Fruit fly (Drosophila melanogaster) whole organism, embryonic: ENCODE measurements around the gene CG31219.

Experiments used
- CG10267 ChIP-seq: fragments of 200-800 bp; sonication (Bioruptor generic); optimal IDR thresholded peaks from 2 replicates; lab custom pipeline; 2018; ENCODE audit warnings: missing biosample characterization, mild to moderate bottlenecking, missing genetic modification characterization, moderate library complexity
- CG10979 ChIP-seq: fragments of 200-800 bp; sonication (Bioruptor generic); optimal IDR thresholded peaks from 2 replicates; lab custom pipeline; 2018; ENCODE audit warnings: missing biosample characterization, mild to moderate bottlenecking, missing genetic modification characterization, moderate library complexity
- CG11504 ChIP-seq: fragments of 200-800 bp; sonication (Bioruptor generic); optimal IDR thresholded peaks from 3 replicates; lab custom pipeline; 2019; ENCODE audit warnings: missing biosample characterization, mild to moderate bottlenecking, missing genetic modification characterization, moderate library complexity
- CG12071 ChIP-seq: fragments of 200-800 bp; sonication (Bioruptor generic); optimal IDR thresholded peaks from 3 replicates; lab custom pipeline; 2018; ENCODE audit warnings: missing biosample characterization, mild to moderate bottlenecking, missing genetic modification characterization
- CG12391 ChIP-seq: fragments of 200-800 bp; sonication (Bioruptor generic); optimal IDR thresholded peaks from 3 replicates; lab custom pipeline; 2018; ENCODE audit warnings: missing biosample characterization, mild to moderate bottlenecking, missing genetic modification characterization, moderate library complexity
- CG13296 ChIP-seq: fragments of 200-800 bp; sonication (Bioruptor generic); optimal IDR thresholded peaks from 3 replicates; lab custom pipeline; 2018; ENCODE audit warnings: missing biosample characterization, mild to moderate bottlenecking, missing genetic modification characterization
- CG14667 ChIP-seq: fragments of 200-800 bp; sonication (Bioruptor generic); IDR thresholded peaks from 2 replicates; pipeline ENCODE4 v1.3.6; 2022; ENCODE audit warnings: missing biosample characterization, missing genetic modification characterization
- CG15269 ChIP-seq: fragments of 200-800 bp; sonication (Bioruptor generic); optimal IDR thresholded peaks from 2 replicates; lab custom pipeline; 2018; ENCODE audit warnings: missing biosample characterization, mild to moderate bottlenecking, missing genetic modification characterization, moderate library complexity
- CG1602 ChIP-seq: fragments of 200-800 bp; sonication (Bioruptor generic); optimal IDR thresholded peaks from 3 replicates; lab custom pipeline; 2016; ENCODE audit warnings: missing biosample characterization, missing genetic modification characterization
- CG17359 ChIP-seq: fragments of 200-800 bp; sonication (Bioruptor generic); optimal IDR thresholded peaks from 3 replicates; lab custom pipeline; 2018; ENCODE audit warnings: missing biosample characterization, mild to moderate bottlenecking, missing genetic modification characterization, moderate library complexity
- CG18011 ChIP-seq: fragments of 200-800 bp; sonication (Bioruptor generic); optimal IDR thresholded peaks from 2 replicates; lab custom pipeline; 2017; ENCODE audit warnings: missing biosample characterization, missing genetic modification characterization, mild to moderate bottlenecking, moderate library complexity, missing genotype
- CG18764 ChIP-seq: fragments of 200-800 bp; sonication (Bioruptor generic); optimal IDR thresholded peaks from 3 replicates; lab custom pipeline; 2016; ENCODE audit warnings: missing biosample characterization, missing genetic modification characterization
- CG3726 ChIP-seq: fragments of 200-800 bp; sonication (Bioruptor generic); IDR thresholded peaks from 3 replicates; pipeline ENCODE4, ENCODE4 v1.3.6; 2022; ENCODE audit warnings: missing biosample characterization, missing genetic modification characterization
- CG6765 ChIP-seq: fragments of 200-800 bp; sonication (Bioruptor generic); optimal IDR thresholded peaks from 3 replicates; lab custom pipeline; 2017; ENCODE audit warnings: missing biosample characterization, mild to moderate bottlenecking, missing genetic modification characterization
- CG7928 ChIP-seq: fragments of 200-800 bp; sonication (Bioruptor generic); optimal IDR thresholded peaks from 2 replicates; lab custom pipeline; 2017; ENCODE audit warnings: missing biosample characterization, mild to moderate bottlenecking, missing genetic modification characterization
- CG8478 ChIP-seq: fragments of >200 bp; optimal IDR thresholded peaks from 2 replicates; lab custom pipeline; 2018
- CHES-1-like ChIP-seq: fragments of 200-800 bp; sonication (Bioruptor generic); optimal IDR thresholded peaks from 2 replicates; lab custom pipeline; 2016; ENCODE audit warnings: missing biosample characterization, missing genetic modification characterization
- Dbx ChIP-seq: fragments of 200-800 bp; sonication (Bioruptor generic); IDR thresholded peaks from 3 replicates; pipeline ENCODE4 v1.3.6; 2022; ENCODE audit warnings: missing biosample characterization, missing genetic modification characterization
- E2f2 ChIP-seq: fragments of 200-800 bp; sonication (Bioruptor generic); IDR thresholded peaks from 2 replicates; pipeline ENCODE4 v1.3.6; 2022; ENCODE audit warnings: missing biosample characterization, missing genetic modification characterization
- Fer1 ChIP-seq: fragments of 200-800 bp; sonication (Bioruptor generic); optimal IDR thresholded peaks from 2 replicates; lab custom pipeline; 2017; ENCODE audit warnings: missing biosample characterization, mild to moderate bottlenecking, missing genetic modification characterization
- H2.0 ChIP-seq: fragments of 200-800 bp; sonication (Bioruptor generic); IDR thresholded peaks from 2 replicates; pipeline ENCODE4 v1.3.6; 2022; ENCODE audit warnings: missing biosample characterization, missing genetic modification characterization
- HLHmδ ChIP-seq: fragments of 200-800 bp; sonication (Bioruptor generic); optimal IDR thresholded peaks from 2 replicates; lab custom pipeline; 2018; ENCODE audit warnings: missing biosample characterization, mild to moderate bottlenecking, missing genetic modification characterization, moderate library complexity
- Hr3 ChIP-seq: fragments of 200-800 bp; sonication (Bioruptor generic); optimal IDR thresholded peaks from 3 replicates; lab custom pipeline; 2016; ENCODE audit warnings: missing biosample characterization, missing genetic modification characterization
- Hr51 ChIP-seq, 2 experiments: fragments of 200-800 bp; sonication (Bioruptor generic); optimal IDR thresholded peaks; 2 replicates in 1 of 2; 3 replicates in 1 of 2; lab custom pipeline; 2016 to 2018; ENCODE audit warnings: missing biosample characterization in 2 of 2, missing genetic modification characterization in 2 of 2, mild to moderate bottlenecking in 1 of 2, moderate library complexity in 1 of 2
- Hr78 ChIP-seq, 2 experiments: fragments of 200-800 bp in 1 of 2; fragments of >200 bp in 1 of 2; sonication (Bioruptor generic) in 1 of 2; optimal IDR thresholded peaks; 2 replicates each; lab custom pipeline; 2017 to 2019; ENCODE audit warnings: missing biosample characterization in 2 of 2, missing genetic modification characterization in 2 of 2, mild to moderate bottlenecking in 1 of 2, moderate library complexity in 1 of 2
- Lpt ChIP-seq: fragments of >200 bp; optimal IDR thresholded peaks from 2 replicates; lab custom pipeline; 2018; ENCODE audit warnings: missing biosample characterization, missing genetic modification characterization
- Med ChIP-seq: fragments of 200-800 bp; sonication (Bioruptor generic); peaks from one replicate; lab custom pipeline; 2016; ENCODE audit warnings: missing biosample characterization, missing genetic modification characterization, mild to moderate bottlenecking, inconsistent platforms, moderate library complexity
- Mes4 ChIP-seq: fragments of 200-800 bp; sonication (Bioruptor generic); optimal IDR thresholded peaks from 2 replicates; lab custom pipeline; 2016; ENCODE audit warnings: missing biosample characterization, missing genetic modification characterization
- Oaz ChIP-seq: fragments of 200-800 bp; sonication (Bioruptor generic); IDR thresholded peaks from 2 replicates; pipeline ENCODE4 v1.3.6; 2022; ENCODE audit warnings: missing biosample characterization, missing genetic modification characterization
- Pdp1 ChIP-seq, 2 experiments: fragments of 200-800 bp; sonication (Bioruptor generic); optimal IDR thresholded peaks; 3 replicates each; lab custom pipeline; 2016; ENCODE audit warnings: missing biosample characterization in 2 of 2, missing genetic modification characterization in 2 of 2, mild to moderate bottlenecking in 1 of 2, moderate library complexity in 1 of 2
- Side ChIP-seq: fragments of 200-800 bp; sonication (Bioruptor generic); optimal IDR thresholded peaks from 2 replicates; lab custom pipeline; 2016; ENCODE audit warnings: missing biosample characterization, missing genetic modification characterization
- Sox100B ChIP-seq: fragments of 200-800 bp; sonication (Bioruptor generic); optimal IDR thresholded peaks from 3 replicates; lab custom pipeline; 2018; ENCODE audit warnings: missing biosample characterization, mild to moderate bottlenecking, missing genetic modification characterization
- bcd ChIP-seq: fragments of 200-800 bp; sonication (Bioruptor generic); optimal IDR thresholded peaks from 2 replicates; lab custom pipeline; 2017; ENCODE audit warnings: missing biosample characterization, mild to moderate bottlenecking, missing genetic modification characterization
- dimm ChIP-seq: fragments of 200-800 bp; sonication (Bioruptor generic); IDR thresholded peaks from 2 replicates; pipeline ENCODE4 v1.3.6; 2022; ENCODE audit warnings: missing biosample characterization, missing genetic modification characterization
- esg ChIP-seq: fragments of 200-800 bp; sonication (Bioruptor generic); conservative IDR thresholded peaks from 2 replicates; pipeline ENCODE4 v1.3.6; 2022; ENCODE audit warnings: missing biosample characterization, missing genetic modification characterization
- fd96Cb ChIP-seq: fragments of 200-800 bp; sonication (Bioruptor generic); optimal IDR thresholded peaks from 2 replicates; lab custom pipeline; 2018; ENCODE audit warnings: missing biosample characterization, mild to moderate bottlenecking, missing genetic modification characterization, moderate library complexity
- fu2 ChIP-seq: fragments of 200-800 bp; sonication (Bioruptor generic); optimal IDR thresholded peaks from 2 replicates; lab custom pipeline; 2016; ENCODE audit warnings: missing biosample characterization, missing genetic modification characterization
- gt ChIP-seq: fragments of 200-800 bp; sonication (Bioruptor generic); IDR thresholded peaks from 2 replicates; pipeline ENCODE4 v1.3.6; 2022; ENCODE audit warnings: missing biosample characterization, missing genetic modification characterization
- hb ChIP-seq: fragments of 200-800 bp; sonication (Bioruptor generic); IDR thresholded peaks from 3 replicates; pipeline ENCODE4 v1.3.6; 2022; ENCODE audit warnings: missing biosample characterization, missing genetic modification characterization; ENCODE audit not compliant: partially characterized antibody
- hkb ChIP-seq, 2 experiments: fragments of 200-800 bp in 1 of 2; fragments of >200 bp in 1 of 2; sonication (Bioruptor generic) in 1 of 2; IDR thresholded peaks in 1 of 2; optimal IDR thresholded peaks in 1 of 2; 2 replicates each; pipeline versions ENCODE4 v1.3.6 to Lab custom; 2017 to 2022; ENCODE audit warnings: missing biosample characterization in 1 of 2, missing genetic modification characterization in 1 of 2
- kni ChIP-seq: fragments of 200-800 bp; sonication (Bioruptor generic); optimal IDR thresholded peaks from 3 replicates; lab custom pipeline; 2017; ENCODE audit warnings: mild to moderate bottlenecking, missing biosample characterization, missing genetic modification reagents, missing genetic modification characterization
- pfk ChIP-seq: fragments of 200-800 bp; sonication (Bioruptor generic); optimal IDR thresholded peaks from 2 replicates; lab custom pipeline; 2018; ENCODE audit warnings: missing biosample characterization, mild to moderate bottlenecking, missing genetic modification characterization, moderate library complexity
- sens ChIP-seq: fragments of 200-800 bp; sonication (Bioruptor generic); peaks from one replicate; lab custom pipeline; 2016; ENCODE audit warnings: missing biosample characterization, missing genetic modification characterization
- tio ChIP-seq: fragments of 200-800 bp; sonication (Bioruptor generic); optimal IDR thresholded peaks from 2 replicates; lab custom pipeline; 2017; ENCODE audit warnings: missing biosample characterization, missing genetic modification characterization, inconsistent platforms
- tll ChIP-seq, 2 experiments: fragments of 200-800 bp in 1 of 2; fragments of >200 bp in 1 of 2; sonication (Bioruptor generic) in 1 of 2; optimal IDR thresholded peaks; 2 replicates each; lab custom pipeline; 2017 to 2019; ENCODE audit warnings: missing biosample characterization in 2 of 2, missing genetic modification characterization in 2 of 2, mild to moderate bottlenecking in 1 of 2, moderate library complexity in 1 of 2
- trem ChIP-seq: fragments of 200-800 bp; optimal IDR thresholded peaks from 3 replicates; lab custom pipeline; 2019; ENCODE audit warnings: missing biosample characterization, mild to moderate bottlenecking, missing genetic modification characterization, moderate library complexity
- vvl ChIP-seq: fragments of 200-800 bp; sonication (Bioruptor generic); IDR thresholded peaks from 2 replicates; pipeline ENCODE4 v1.3.6; 2022; ENCODE audit warnings: missing biosample characterization, missing genetic modification characterization
- zfh1 ChIP-seq: fragments of 200-800 bp; sonication (Bioruptor generic); IDR thresholded peaks from 3 replicates; pipeline ENCODE4 v1.3.6; 2022; ENCODE audit warnings: missing biosample characterization, missing genetic modification characterization

CG31219 gene

DNA sequence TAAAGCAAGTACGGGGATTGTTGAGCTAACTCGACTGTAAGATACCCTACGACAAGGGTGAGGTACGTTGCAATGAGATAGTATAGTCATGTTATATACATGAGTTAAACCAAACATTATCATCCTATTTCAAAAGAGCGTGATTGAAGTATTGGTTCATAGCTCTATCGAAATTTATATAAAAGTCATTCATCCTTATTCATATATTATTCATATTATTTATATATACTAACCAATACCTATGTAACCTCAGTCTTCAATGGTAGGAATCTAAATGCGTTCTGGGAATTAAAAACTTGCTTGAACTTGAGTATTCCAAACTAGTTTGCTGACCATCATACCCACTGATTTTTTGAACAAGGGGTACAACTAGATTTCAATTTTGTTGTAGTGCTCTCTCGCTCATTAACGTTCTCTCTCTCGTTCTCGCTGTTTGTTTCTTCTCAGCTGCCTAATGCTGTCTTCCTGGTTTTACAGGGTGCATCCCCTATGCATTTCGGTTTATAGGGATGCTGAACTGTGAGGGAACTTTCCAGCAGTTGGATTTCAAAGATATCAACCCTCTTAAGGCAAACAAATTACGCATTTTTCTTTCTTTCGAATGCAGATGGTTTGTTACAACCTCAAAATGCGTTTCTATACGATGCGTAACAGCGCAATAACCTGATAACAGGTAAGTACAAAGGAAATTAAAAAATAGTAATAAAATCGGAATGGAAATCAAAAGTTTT is 22.9 kb upstream of the CG31219 start (continued):
- TF ChIP-seq Oaz (GFP tag; lab: Robert Waterston, UW) (no peak), kni (GFP tag; lab: Kevin White, UChicago) (no peak), HLHmδ (GFP tag; lab: Kevin White, UChicago) (no peak), zfh1 (GFP tag; lab: Robert Waterston, UW) (0 out of 3 replicates have a peak, but pooled peaks have one; percentile 4), tll (GFP tag; optimal IDR thresholded peaks at IDR 0.05; lab: Kevin White, UChicago) (peak in 1 of 2 experiments; percentile 53), trem (tag; lab: Kevin White, UChicago) (peak; percentile 27), hb (GFP tag; lab: Robert Waterston, UW) (no peak), CG1602 (GFP tag; lab: Kevin White, UChicago) (no peak), tio (peak; percentile 24), Fer1 (GFP tag; lab: Kevin White, UChicago) (peak; percentile 61), Hr78 (GFP tag; optimal IDR thresholded peaks at IDR 0.05; lab: Kevin White, UChicago) (no peak), Hr51 (GFP tag; optimal IDR thresholded peaks at IDR 0.05; lab: Kevin White, UChicago) (peak in 1 of 2 experiments; percentile 5), CG14667 (GFP tag; lab: Robert Waterston, UW) (no peak), CG15269 (tag; lab: Kevin White, UChicago) (peak; percentile 4), Mes4 (no peak), bcd (peak; percentile 51), Pdp1 (GFP tag; optimal IDR thresholded peaks at IDR 0.05; lab: Kevin White, UChicago) (peak in 1 of 2 experiments; percentile 8), pfk (GFP tag; lab: Kevin White, UChicago) (no peak), Lpt (GFP tag; lab: Kevin White, UChicago) (no peak), dimm (no peak), hkb (optimal IDR thresholded peaks at IDR 0.05; lab: Kevin White, UChicago) (no peak), hkb (GFP tag; IDR thresholded peaks at IDR 0.05; lab: Robert Waterston, UW) (peak; percentile 42; the same call in 1 of the 2 replicates), fu2 (GFP tag; lab: Kevin White, UChicago) (no peak), CG17359 (tag; lab: Kevin White, UChicago) (peak; percentile 52), gt (GFP tag; lab: Robert Waterston, UW) (no peak), CG12071 (GFP tag; lab: Kevin White, UChicago) (peak; percentile 34), H2.0 (GFP tag; lab: Robert Waterston, UW) (no peak), CG7928 (GFP tag; lab: Kevin White, UChicago) (no peak), esg (GFP tag; lab: Robert Waterston, UW) (0 out of 2 replicates have a peak, but pooled peaks have one; percentile 14), CG12391 (tag; lab: Kevin White, UChicago) (peak; percentile 20), Hr3 (GFP tag; lab: Kevin White, UChicago) (peak; percentile 2), CG18011 (GFP tag; lab: Kevin White, UChicago) (no peak), Dbx (0 out of 3 replicates have a peak, but pooled peaks have one; percentile 57), Side (GFP tag; lab: Kevin White, UChicago) (no peak), CG6765 (peak; percentile 29), fd96Cb (tag; lab: Kevin White, UChicago) (peak; percentile 67), Sox100B (GFP tag; lab: Kevin White, UChicago) (peak; percentile 73), CG3726 (GFP tag; lab: Robert Waterston, UW) (no peak), Med (GFP tag; lab: Kevin White, UChicago) (peak; percentile 80), CHES-1-like (GFP tag; lab: Kevin White, UChicago) (no peak), vvl (0 out of 2 replicates have a peak, but pooled peaks have one; percentile 28), CG13296 (GFP tag; lab: Kevin White, UChicago) (peak; percentile 68), CG11504 (tag; lab: Kevin White, UChicago) (peak; percentile 81), CG18764 (peak; percentile 15), CG8478 (lab: Kevin White, UChicago) (no peak), E2f2 (GFP tag; lab: Robert Waterston, UW) (peak; percentile 9; the same call in 1 of the 2 replicates), sens (GFP tag; lab: Kevin White, UChicago) (peak; percentile 72), CG10979 (peak; percentile 63), CG10267 (tag; lab: Kevin White, UChicago) (peak; percentile 56)
